Fruit fly (Drosophila melanogaster) whole organism, embryonic: ENCODE measurements around the gene SP555.

Experiments used
- Antp ChIP-seq: fragments of 200-800 bp; sonication (Bioruptor generic); optimal IDR thresholded peaks from 3 replicates; lab custom pipeline; 2016; ENCODE audit warnings: missing biosample characterization, missing genetic modification characterization
- Atf3 ChIP-seq: fragments of 200-800 bp; sonication (Bioruptor generic); optimal IDR thresholded peaks from 3 replicates; lab custom pipeline; 2016; ENCODE audit warnings: missing biosample characterization, missing genetic modification characterization
- CG10959 ChIP-seq: fragments of 200-800 bp; sonication (Bioruptor generic); IDR thresholded peaks from 2 replicates; pipeline ENCODE4 v1.3.6; 2022; ENCODE audit warnings: missing biosample characterization, missing genetic modification characterization
- CG11398 ChIP-seq: fragments of 200-800 bp; sonication (Bioruptor generic); optimal IDR thresholded peaks from 2 replicates; lab custom pipeline; 2016; ENCODE audit warnings: missing biosample characterization, missing genetic modification characterization
- CG12299 ChIP-seq: fragments of 200-800 bp; sonication (Bioruptor generic); optimal IDR thresholded peaks from 2 replicates; lab custom pipeline; 2018; ENCODE audit warnings: missing biosample characterization, mild to moderate bottlenecking, missing genetic modification characterization
- CG12659 ChIP-seq: fragments of 200-800 bp; sonication (Bioruptor generic); optimal IDR thresholded peaks from 3 replicates; lab custom pipeline; 2017; ENCODE audit warnings: mild to moderate bottlenecking, missing biosample characterization, missing genetic modification reagents, missing genetic modification characterization
- CG13624 ChIP-seq: fragments of 200-800 bp; sonication (Bioruptor generic); optimal IDR thresholded peaks from 2 replicates; lab custom pipeline; 2016; ENCODE audit warnings: missing biosample characterization, missing genetic modification characterization
- CG13894 ChIP-seq: fragments of 200-800 bp; sonication (Bioruptor generic); optimal IDR thresholded peaks from 3 replicates; lab custom pipeline; 2018; ENCODE audit warnings: missing biosample characterization, mild to moderate bottlenecking, missing genetic modification characterization, moderate library complexity
- CG14860 ChIP-seq: fragments of 200-800 bp; sonication (Bioruptor generic); IDR thresholded peaks from 3 replicates; pipeline ENCODE4 v1.3.6; 2022; ENCODE audit warnings: missing biosample characterization, missing genetic modification characterization; ENCODE audit not compliant: partially characterized antibody
- CG15011 ChIP-seq: fragments of 200-800 bp; sonication (Bioruptor generic); optimal IDR thresholded peaks from 3 replicates; lab custom pipeline; 2018; ENCODE audit warnings: missing biosample characterization, mild to moderate bottlenecking, missing genetic modification characterization
- CG1529 ChIP-seq: fragments of 200-800 bp; sonication (Bioruptor generic); optimal IDR thresholded peaks from 3 replicates; lab custom pipeline; 2018; ENCODE audit warnings: missing biosample characterization, missing genetic modification characterization
- CG17612 ChIP-seq: fragments of 200-800 bp; sonication (Bioruptor generic); IDR thresholded peaks from 2 replicates; pipeline ENCODE4 v1.3.6; 2022; ENCODE audit warnings: missing biosample characterization, missing genetic modification characterization
- CG2199 ChIP-seq: fragments of 200-800 bp; sonication (Bioruptor generic); IDR thresholded peaks from 3 replicates; pipeline ENCODE4 v1.3.6; 2022; ENCODE audit warnings: missing biosample characterization, missing genetic modification characterization
- CG2202 ChIP-seq: fragments of 200-800 bp; sonication (Bioruptor generic); optimal IDR thresholded peaks from 2 replicates; lab custom pipeline; 2018; ENCODE audit warnings: missing biosample characterization, mild to moderate bottlenecking, missing genetic modification characterization
- CG2712 ChIP-seq: fragments of 200-800 bp; optimal IDR thresholded peaks from 3 replicates; lab custom pipeline; 2019; ENCODE audit warnings: missing biosample characterization, mild to moderate bottlenecking, missing genetic modification characterization, moderate library complexity
- CG31388 ChIP-seq: fragments of 200-800 bp; sonication (Bioruptor generic); optimal IDR thresholded peaks from 2 replicates; lab custom pipeline; 2016; ENCODE audit warnings: missing biosample characterization, missing genetic modification characterization
- CG34376 ChIP-seq: fragments of 200-800 bp; sonication (Bioruptor generic); optimal IDR thresholded peaks from 2 replicates; lab custom pipeline; 2018; ENCODE audit warnings: missing biosample characterization, mild to moderate bottlenecking, missing genetic modification characterization
- CG4730 ChIP-seq: fragments of 200-800 bp; sonication (Bioruptor generic); IDR thresholded peaks from 2 replicates; pipeline ENCODE4 v1.3.6; 2022; ENCODE audit warnings: missing biosample characterization, missing genetic modification characterization
- CG6813 ChIP-seq: fragments of 200-800 bp; sonication (Bioruptor generic); optimal IDR thresholded peaks from 2 replicates; lab custom pipeline; 2017; ENCODE audit warnings: missing biosample characterization, missing genetic modification characterization, mild to moderate bottlenecking, moderate library complexity, missing genetic modification reagents
- CG7357 ChIP-seq: fragments of 200-800 bp; sonication (Bioruptor generic); IDR thresholded peaks from 3 replicates; pipeline ENCODE4 v1.3.6; 2022; ENCODE audit warnings: missing biosample characterization, missing genetic modification characterization
- CG7987 ChIP-seq: fragments of 200-800 bp; sonication (Bioruptor generic); optimal IDR thresholded peaks from 2 replicates; lab custom pipeline; 2018; ENCODE audit warnings: missing biosample characterization, mild to moderate bottlenecking, missing genetic modification characterization, moderate library complexity
- CTCF ChIP-seq: fragments of 200-800 bp; sonication (Bioruptor generic); optimal IDR thresholded peaks from 2 replicates; lab custom pipeline; 2017; ENCODE audit warnings: missing biosample characterization, mild to moderate bottlenecking, missing genetic modification characterization, moderate library complexity
- Deaf1 ChIP-seq: fragments of 200-800 bp; optimal IDR thresholded peaks from 3 replicates; lab custom pipeline; 2019; ENCODE audit warnings: missing biosample characterization, mild to moderate bottlenecking, missing genetic modification characterization, moderate library complexity
- Doc3 ChIP-seq: fragments of 200-800 bp; sonication (Bioruptor generic); IDR thresholded peaks from 3 replicates; pipeline ENCODE4 v1.3.6; 2022; ENCODE audit warnings: missing biosample characterization, missing genetic modification characterization; ENCODE audit not compliant: partially characterized antibody
- Gug ChIP-seq: fragments of 200-800 bp; sonication (Bioruptor generic); IDR thresholded peaks from 4 replicates; pipeline ENCODE4 v1.3.6; 2022; ENCODE audit warnings: missing biosample characterization, missing genetic modification characterization
- H15 ChIP-seq: fragments of 200-800 bp; sonication (Bioruptor generic); IDR thresholded peaks from 3 replicates; pipeline ENCODE4 v1.3.6; 2022; ENCODE audit warnings: missing biosample characterization, missing genetic modification characterization
- Kr ChIP-seq: fragments of 200-800 bp; sonication (Bioruptor generic); optimal IDR thresholded peaks from 2 replicates; lab custom pipeline; 2017; ENCODE audit warnings: missing biosample characterization, mild to moderate bottlenecking, missing genetic modification characterization
- Max ChIP-seq: fragments of 200-800 bp; sonication (Bioruptor generic); optimal IDR thresholded peaks from 2 replicates; lab custom pipeline; 2016; ENCODE audit warnings: missing biosample characterization, mild to moderate bottlenecking, missing genetic modification characterization
- Med ChIP-seq: fragments of 200-800 bp; sonication (Bioruptor generic); peaks from one replicate; lab custom pipeline; 2016; ENCODE audit warnings: missing biosample characterization, missing genetic modification characterization, mild to moderate bottlenecking, inconsistent platforms, moderate library complexity
- NK7.1 ChIP-seq: fragments of 200-800 bp; sonication (Bioruptor generic); optimal IDR thresholded peaks from 3 replicates; lab custom pipeline; 2016; ENCODE audit warnings: missing biosample characterization, missing genetic modification characterization
- Nf-YC ChIP-seq: fragments of 200-800 bp; optimal IDR thresholded peaks from 3 replicates; lab custom pipeline; 2019; ENCODE audit warnings: missing biosample characterization, mild to moderate bottlenecking, missing genetic modification characterization, moderate library complexity
- Ravus ChIP-seq: fragments of 200-800 bp; sonication (Bioruptor generic); IDR thresholded peaks from 2 replicates; pipeline ENCODE4 v1.3.6; 2022; ENCODE audit warnings: missing biosample characterization, missing genetic modification characterization
- Rfx ChIP-seq: fragments of 200-800 bp; sonication (Bioruptor generic); IDR thresholded peaks from 2 replicates; pipeline ENCODE4 v1.3.6; 2022; ENCODE audit warnings: missing biosample characterization, missing genetic modification characterization
- az2 ChIP-seq: fragments of 200-800 bp; sonication (Bioruptor generic); optimal IDR thresholded peaks from 3 replicates; lab custom pipeline; 2016; ENCODE audit warnings: missing biosample characterization, missing genetic modification characterization
- da ChIP-seq: fragments of 200-800 bp; sonication (Bioruptor generic); optimal IDR thresholded peaks from 2 replicates; lab custom pipeline; 2016; ENCODE audit warnings: missing biosample characterization, missing genetic modification characterization
- exex ChIP-seq: fragments of 200-800 bp; sonication (Bioruptor generic); optimal IDR thresholded peaks from 4 replicates; lab custom pipeline; 2018; ENCODE audit warnings: missing biosample characterization, mild to moderate bottlenecking, missing genetic modification characterization, moderate library complexity
- gsb-n ChIP-seq: fragments of 200-800 bp; sonication (Bioruptor generic); optimal IDR thresholded peaks from 3 replicates; lab custom pipeline; 2018; ENCODE audit warnings: missing biosample characterization, mild to moderate bottlenecking, missing genetic modification characterization
- ham ChIP-seq: fragments of 200-800 bp; sonication (Bioruptor generic); IDR thresholded peaks from 2 replicates; pipeline ENCODE4 v1.3.6; 2022; ENCODE audit warnings: missing biosample characterization, missing genetic modification characterization
- inv ChIP-seq: fragments of 200-800 bp; sonication (Bioruptor generic); IDR thresholded peaks from 2 replicates; pipeline ENCODE4 v1.3.6; 2022; ENCODE audit warnings: missing biosample characterization, missing genetic modification characterization; ENCODE audit not compliant: partially characterized antibody
- kay ChIP-seq: fragments of 200-800 bp; sonication (Bioruptor generic); optimal IDR thresholded peaks from 2 replicates; lab custom pipeline; 2016; ENCODE audit warnings: missing biosample characterization, missing genetic modification characterization
- ken ChIP-seq: fragments of 200-800 bp; sonication (Bioruptor generic); IDR thresholded peaks from 3 replicates; pipeline ENCODE4 v1.3.6; 2022; ENCODE audit warnings: missing biosample characterization, missing genetic modification characterization
- maf-S ChIP-seq: fragments of 200-800 bp; sonication (Bioruptor generic); optimal IDR thresholded peaks from 2 replicates; lab custom pipeline; 2016; ENCODE audit warnings: missing biosample characterization, missing genetic modification characterization
- mam ChIP-seq: fragments of 200-800 bp; sonication (Bioruptor generic); optimal IDR thresholded peaks from 3 replicates; lab custom pipeline; 2016; ENCODE audit warnings: missing biosample characterization, missing genetic modification characterization
- nerfin-2 ChIP-seq: fragments of 200-800 bp; sonication (Bioruptor generic); IDR thresholded peaks from 2 replicates; pipeline ENCODE4 v1.3.6; 2022; ENCODE audit warnings: missing biosample characterization, missing genetic modification characterization; ENCODE audit not compliant: partially characterized antibody
- pzg ChIP-seq: fragments of 200-800 bp; sonication (Bioruptor generic); optimal IDR thresholded peaks from 3 replicates; lab custom pipeline; 2018; ENCODE audit warnings: missing biosample characterization, mild to moderate bottlenecking, missing genetic modification characterization, moderate library complexity
- seq ChIP-seq: fragments of 200-800 bp; sonication (Bioruptor generic); IDR thresholded peaks from 2 replicates; pipeline ENCODE4 v1.3.6; 2022; ENCODE audit warnings: missing biosample characterization, missing genetic modification characterization
- slou ChIP-seq: fragments of 200-800 bp; sonication (Bioruptor generic); optimal IDR thresholded peaks from 3 replicates; lab custom pipeline; 2016; ENCODE audit warnings: missing biosample characterization, missing genetic modification characterization
- slp2 ChIP-seq: fragments of 200-800 bp; sonication (Bioruptor generic); optimal IDR thresholded peaks from 2 replicates; lab custom pipeline; 2016; ENCODE audit warnings: missing biosample characterization, missing genetic modification characterization
- sug ChIP-seq: fragments of 200-800 bp; optimal IDR thresholded peaks from 2 replicates; lab custom pipeline; 2019; ENCODE audit warnings: missing biosample characterization, mild to moderate bottlenecking, missing genetic modification characterization, moderate library complexity
- yki ChIP-seq: fragments of >200 bp; optimal IDR thresholded peaks from 3 replicates; lab custom pipeline; 2018
- zen ChIP-seq: fragments of 200-800 bp; sonication (Bioruptor generic); optimal IDR thresholded peaks from 3 replicates; lab custom pipeline; 2018; ENCODE audit warnings: missing biosample characterization, mild to moderate bottlenecking, missing genetic modification characterization, moderate library complexity

Gene SP555

DNA sequence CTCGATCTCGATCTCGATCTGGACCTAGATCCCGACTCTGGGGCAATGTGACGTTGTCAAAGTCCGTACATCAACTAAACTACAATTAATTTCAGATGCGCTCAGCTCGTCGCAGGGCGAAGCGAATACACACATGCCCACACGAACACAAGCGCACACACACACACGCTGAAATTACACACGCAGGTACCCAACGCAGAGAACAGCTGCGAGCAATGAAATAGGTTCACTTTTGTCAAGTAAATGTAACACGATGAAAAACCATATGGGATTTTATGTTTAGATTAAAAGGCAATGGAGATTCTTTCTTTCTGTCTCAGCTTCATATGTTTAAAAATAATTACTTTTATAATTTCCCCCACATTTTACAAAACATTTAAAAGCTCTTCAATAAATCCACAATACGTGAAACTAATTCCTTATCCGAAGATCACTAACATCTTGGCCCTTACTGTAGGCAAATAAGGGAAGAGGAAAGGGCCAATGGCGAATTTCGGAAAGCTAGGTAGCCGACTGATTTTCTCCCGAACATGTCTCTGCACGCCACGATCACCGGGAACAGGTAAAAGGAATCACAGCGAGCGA, 37.1 kb upstream of the SP555 start (continued):
- TF ChIP-seq az2 (GFP tag; lab: Kevin White, UChicago) = peak; percentile 77
- peak; percentile 95 for TF ChIP-seq Med (GFP tag; lab: Kevin White, UChicago)
- peak; percentile 92 for TF ChIP-seq zen (tag; lab: Kevin White, UChicago)
- peak; percentile 51; the same call in 2 of the 3 replicates for TF ChIP-seq ken (GFP tag; lab: Robert Waterston, UW)
- TF ChIP-seq CG7987 (GFP tag; lab: Kevin White, UChicago) = peak; percentile 24
- TF ChIP-seq CG7357 = peak; percentile 72
- TF ChIP-seq Gug = peak; percentile 66
- no peak for TF ChIP-seq ham (GFP tag; lab: Robert Waterston, UW)
- TF ChIP-seq Antp (GFP tag; lab: Kevin White, UChicago) = peak; percentile 75
- TF ChIP-seq Ravus (GFP tag; lab: Robert Waterston, UW) = peak; percentile 53
- peak; percentile 78 for TF ChIP-seq CG12299 (tag; lab: Kevin White, UChicago)
- TF ChIP-seq CTCF (GFP tag; lab: Kevin White, UChicago) = peak; percentile 20
- TF ChIP-seq Deaf1 = peak; percentile 85
- peak; percentile 80 for TF ChIP-seq sug
- peak; percentile 78 for TF ChIP-seq seq (GFP tag; lab: Robert Waterston, UW)
- peak; percentile 75 for TF ChIP-seq CG34376 (GFP tag; lab: Kevin White, UChicago)
- peak; percentile 33 for TF ChIP-seq exex
- TF ChIP-seq CG15011 (GFP tag; lab: Kevin White, UChicago) = peak; percentile 81
- peak; percentile 69 for TF ChIP-seq CG4730 (GFP tag; lab: Robert Waterston, UW)
- peak; percentile 92 for TF ChIP-seq CG2712
- TF ChIP-seq nerfin-2 (GFP tag; lab: Robert Waterston, UW) = no peak
- TF ChIP-seq CG1529 (GFP tag; lab: Kevin White, UChicago) = peak; percentile 83
- TF ChIP-seq kay = peak; percentile 56
- peak; percentile 70 for TF ChIP-seq CG10959 (GFP tag; lab: Robert Waterston, UW)
- no peak for TF ChIP-seq da (GFP tag; lab: Kevin White, UChicago)
- TF ChIP-seq Doc3 (GFP tag; lab: Robert Waterston, UW) = no peak
- peak; percentile 40 for TF ChIP-seq Kr (GFP tag; lab: Kevin White, UChicago)
- no peak for TF ChIP-seq CG31388 (GFP tag; lab: Kevin White, UChicago)
- peak; percentile 40; the same call in 1 of the 2 replicates for TF ChIP-seq CG17612 (GFP tag; lab: Robert Waterston, UW)
- TF ChIP-seq yki (lab: Kevin White, UChicago) = peak; percentile 68
- peak; percentile 67 for TF ChIP-seq CG13894 (tag; lab: Kevin White, UChicago)
- no peak for TF ChIP-seq maf-S
- TF ChIP-seq NK7.1 (GFP tag; lab: Kevin White, UChicago) = no peak
- peak; percentile 57 for TF ChIP-seq CG13624 (GFP tag; lab: Kevin White, UChicago)
- TF ChIP-seq slp2 (GFP tag; lab: Kevin White, UChicago) = peak; percentile 62
- peak; percentile 81 for TF ChIP-seq Nf-YC (tag; lab: Kevin White, UChicago)
- peak; percentile 85 for TF ChIP-seq CG2202 (tag; lab: Kevin White, UChicago)
- no peak for TF ChIP-seq pzg (GFP tag; lab: Kevin White, UChicago)
- TF ChIP-seq CG12659 = peak; percentile 85
- TF ChIP-seq Rfx (GFP tag; lab: Robert Waterston, UW) = peak; percentile 81
- peak; percentile 49 for TF ChIP-seq CG11398 (GFP tag; lab: Kevin White, UChicago)
- TF ChIP-seq mam (GFP tag; lab: Kevin White, UChicago) = peak; percentile 70
- peak; percentile 44 for TF ChIP-seq slou (GFP tag; lab: Kevin White, UChicago)
- no peak for TF ChIP-seq inv (GFP tag; lab: Robert Waterston, UW)
- no peak for TF ChIP-seq CG14860 (GFP tag; lab: Robert Waterston, UW)
- TF ChIP-seq Atf3 = peak; percentile 44
- peak; percentile 7; the same call in 1 of the 3 replicates for TF ChIP-seq CG2199 (GFP tag; lab: Robert Waterston, UW)
- peak; percentile 73 for TF ChIP-seq gsb-n
- TF ChIP-seq H15 = 0 out of 3 replicates have a peak, but pooled peaks have one; percentile 45
- peak; percentile 73 for TF ChIP-seq CG6813 (GFP tag; lab: Kevin White, UChicago)
- peak; percentile 78 for TF ChIP-seq Max (GFP tag; lab: Kevin White, UChicago)
